Fruit fly (Drosophila melanogaster) whole organism, wandering third instar larva: ENCODE data around the gene CG7600.
A peak's percentile ranks its signal among the peaks of the same experiment; 100 is the strongest.

Experiments
- Abd-B ChIP-seq: fragments of >200 bp; optimal IDR thresholded peaks from 2 replicates; lab custom pipeline; 2017; ENCODE audit warnings: missing biosample characterization, missing genetic modification characterization
- CG32264 ChIP-seq: fragments of 200-800 bp; sonication (Bioruptor generic); optimal IDR thresholded peaks from 2 replicates; lab custom pipeline; 2016; ENCODE audit warnings: missing biosample characterization, missing genetic modification characterization
- CG9705 ChIP-seq: fragments of 200-800 bp; sonication (Bioruptor generic); optimal IDR thresholded peaks from 2 replicates; lab custom pipeline; 2018; ENCODE audit warnings: missing biosample characterization, mild to moderate bottlenecking, missing genetic modification characterization
- CrebA ChIP-seq: fragments of 200-800 bp; sonication (Bioruptor generic); optimal IDR thresholded peaks from 2 replicates; lab custom pipeline; 2016; ENCODE audit warnings: missing biosample characterization, mild to moderate bottlenecking, missing genetic modification characterization, borderline replicate concordance
- Dfd ChIP-seq: fragments of >200 bp; optimal IDR thresholded peaks from 2 replicates; lab custom pipeline; 2017; ENCODE audit warnings: missing biosample characterization, missing genetic modification characterization
- Dif ChIP-seq: fragments of 200-275, 200-300 bp; sonication (Bioruptor generic); optimal IDR thresholded peaks from 2 replicates; lab custom pipeline; 2018; ENCODE audit warnings: missing biosample characterization, missing genetic modification characterization; ENCODE audit not compliant: partially characterized antibody
- GATAd ChIP-seq: sonication (Bioruptor generic); optimal IDR thresholded peaks from 2 replicates; lab custom pipeline; 2016; ENCODE audit warnings: missing biosample characterization, missing genetic modification characterization
- HLH106 ChIP-seq: fragments of 200-800 bp; optimal IDR thresholded peaks from 3 replicates; lab custom pipeline; 2019; ENCODE audit warnings: missing biosample characterization, mild to moderate bottlenecking, missing genetic modification characterization, moderate library complexity
- Hnf4 ChIP-seq: fragments of 200-800 bp; sonication (Bioruptor generic); optimal IDR thresholded peaks from 2 replicates; lab custom pipeline; 2016; ENCODE audit warnings: missing biosample characterization, mild to moderate bottlenecking, missing genetic modification characterization
- Hr78 ChIP-seq: fragments of >200 bp; optimal IDR thresholded peaks from 2 replicates; lab custom pipeline; 2017; ENCODE audit warnings: missing biosample characterization, missing genetic modification characterization
- Hr83 ChIP-seq: fragments of 200-300 bp; sonication (Bioruptor generic); optimal IDR thresholded peaks from 2 replicates; lab custom pipeline; 2016; ENCODE audit warnings: missing biosample characterization, mild to moderate bottlenecking, missing genetic modification characterization, moderate library complexity; ENCODE audit not compliant: poor library complexity, severe bottlenecking
- Jra ChIP-seq: sonication (Bioruptor generic); optimal IDR thresholded peaks from 2 replicates; lab custom pipeline; 2016; ENCODE audit warnings: missing biosample characterization, missing genetic modification characterization
- Mio ChIP-seq: sonication (Bioruptor generic); optimal IDR thresholded peaks from 2 replicates; lab custom pipeline; 2016; ENCODE audit warnings: missing biosample characterization, missing genetic modification characterization
- Myc ChIP-seq: fragments of >200 bp; optimal IDR thresholded peaks from 2 replicates; lab custom pipeline; 2017
- N ChIP-seq: fragments of >200 bp; optimal IDR thresholded peaks from 2 replicates; lab custom pipeline; 2018; ENCODE audit warnings: missing biosample characterization, missing external identifiers, missing genetic modification characterization
- OdsH ChIP-seq: fragments of 200-800 bp; sonication (Bioruptor generic); optimal IDR thresholded peaks from 2 replicates; lab custom pipeline; 2016; ENCODE audit warnings: missing biosample characterization, mild to moderate bottlenecking, missing genetic modification characterization
- Rel ChIP-seq, 2 experiments: fragments of 200-800 bp; sonication (Bioruptor generic) in 1 of 2; optimal IDR thresholded peaks; 2 replicates in 1 of 2; 3 replicates in 1 of 2; lab custom pipeline; 2016 to 2019; ENCODE audit warnings: mild to moderate bottlenecking in 2 of 2, missing biosample characterization in 2 of 2, missing genetic modification characterization in 2 of 2, moderate library complexity in 1 of 2
- Sp1 ChIP-seq: fragments of 200-800 bp; sonication (Bioruptor generic); optimal IDR thresholded peaks from 3 replicates; lab custom pipeline; 2019; ENCODE audit warnings: missing biosample characterization, mild to moderate bottlenecking, missing genetic modification characterization, moderate library complexity
- Vsx2 ChIP-seq: fragments of 200-300, 225-300 bp; sonication (Bioruptor generic); optimal IDR thresholded peaks from 2 replicates; lab custom pipeline; 2018; ENCODE audit warnings: missing biosample characterization, missing genetic modification characterization; ENCODE audit not compliant: partially characterized antibody
- br ChIP-seq: fragments of 200-800 bp; sonication (Bioruptor generic); optimal IDR thresholded peaks from 2 replicates; lab custom pipeline; 2016; ENCODE audit warnings: missing biosample characterization, missing genetic modification characterization
- brk ChIP-seq: fragments of 200-800 bp; sonication (Bioruptor generic); optimal IDR thresholded peaks from 2 replicates; lab custom pipeline; 2016; ENCODE audit warnings: missing biosample characterization, mild to moderate bottlenecking, missing genetic modification characterization
- dl ChIP-seq, 2 experiments: fragments of 175-275, 200-275 bp in 1 of 2; fragments of 200-275 bp in 1 of 2; sonication (Bioruptor generic); optimal IDR thresholded peaks; lab custom pipeline; 2018; ENCODE audit warnings: mild to moderate bottlenecking in 2 of 2, missing biosample characterization in 2 of 2, missing genetic modification characterization in 2 of 2, moderate library complexity in 2 of 2; ENCODE audit not compliant: partially characterized antibody in 2 of 2, insufficient read depth in 1 of 2
- dmrt93B ChIP-seq: fragments of 200-800 bp; sonication (Bioruptor generic); optimal IDR thresholded peaks from 2 replicates; lab custom pipeline; 2018; ENCODE audit warnings: missing biosample characterization, mild to moderate bottlenecking, missing genetic modification characterization
- dsf ChIP-seq: sonication (Bioruptor generic); optimal IDR thresholded peaks from 2 replicates; lab custom pipeline; 2016; ENCODE audit warnings: missing biosample characterization, missing genetic modification characterization, borderline replicate concordance
- ey ChIP-seq: fragments of 200-800 bp; sonication (Bioruptor generic); optimal IDR thresholded peaks from 2 replicates; lab custom pipeline; 2016; ENCODE audit warnings: missing biosample characterization, missing genetic modification characterization
- foxo ChIP-seq, 2 experiments: fragments of 200-800 bp; sonication (Bioruptor generic); optimal IDR thresholded peaks; 2 replicates in 1 of 2; 3 replicates in 1 of 2; lab custom pipeline; 2016 to 2017; ENCODE audit warnings: missing biosample characterization in 2 of 2, missing genetic modification characterization in 2 of 2
- fru ChIP-seq: fragments of 200-800 bp; sonication (Bioruptor generic); optimal IDR thresholded peaks from 3 replicates; lab custom pipeline; 2016; ENCODE audit warnings: missing biosample characterization, mild to moderate bottlenecking, missing genetic modification characterization
- h ChIP-seq: fragments of 200-800 bp; sonication (Bioruptor generic); optimal IDR thresholded peaks from 3 replicates; lab custom pipeline; 2016; ENCODE audit warnings: missing biosample characterization, mild to moderate bottlenecking, missing genetic modification characterization
- jim ChIP-seq: fragments of 175-275, 200-325 bp; sonication (Bioruptor generic); optimal IDR thresholded peaks from 2 replicates; lab custom pipeline; 2016; ENCODE audit warnings: missing biosample characterization, mild to moderate bottlenecking, missing genetic modification characterization
- lola ChIP-seq: fragments of >200 bp; optimal IDR thresholded peaks from 2 replicates; lab custom pipeline; 2017; ENCODE audit warnings: missing biosample characterization, missing genetic modification characterization
- pan ChIP-seq: fragments of >200 bp; optimal IDR thresholded peaks from 2 replicates; lab custom pipeline; 2017
- psq ChIP-seq: fragments of 200-800 bp; sonication (Bioruptor generic); optimal IDR thresholded peaks from 3 replicates; lab custom pipeline; 2017; ENCODE audit warnings: missing biosample characterization, mild to moderate bottlenecking, missing genetic modification characterization, moderate library complexity
- rgr ChIP-seq: fragments of 200-800 bp; sonication (Bioruptor generic); optimal IDR thresholded peaks from 3 replicates; lab custom pipeline; 2016; ENCODE audit warnings: missing biosample characterization, mild to moderate bottlenecking, missing genetic modification characterization
- sage ChIP-seq: fragments of 200-800 bp; sonication (Bioruptor generic); optimal IDR thresholded peaks from 2 replicates; lab custom pipeline; 2016; ENCODE audit warnings: missing biosample characterization, mild to moderate bottlenecking, missing genetic modification characterization
- sv ChIP-seq: fragments of 200-800 bp; sonication (Bioruptor generic); optimal IDR thresholded peaks from 3 replicates; lab custom pipeline; 2016; ENCODE audit warnings: missing biosample characterization, missing genetic modification characterization
- usp ChIP-seq: fragments of >200 bp; optimal IDR thresholded peaks from 2 replicates; lab custom pipeline; 2017; ENCODE audit warnings: missing biosample characterization, missing genetic modification characterization
- woc ChIP-seq: sonication (Bioruptor generic); optimal IDR thresholded peaks from 2 replicates; lab custom pipeline; 2016; ENCODE audit warnings: missing biosample characterization, mild to moderate bottlenecking, missing genetic modification characterization

The CG7600 gene

DNA sequence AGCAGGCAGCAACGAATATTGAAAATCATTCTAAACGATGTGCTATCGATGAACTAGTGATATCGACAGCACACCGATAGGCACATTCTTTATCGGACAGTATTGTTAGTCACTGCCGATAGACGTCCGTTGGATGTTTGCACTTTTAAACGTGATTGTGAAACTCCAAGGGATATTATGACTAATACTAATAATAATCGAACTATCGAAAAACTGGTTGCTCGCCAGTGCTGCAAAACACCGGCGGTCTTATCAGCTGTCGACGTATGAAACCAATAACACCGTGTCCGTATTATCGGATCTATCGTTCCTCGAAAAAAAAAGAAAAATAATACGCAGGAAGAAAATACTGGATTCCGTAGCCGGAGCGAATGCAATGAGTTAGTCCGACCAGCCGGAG, at the start of gene CG7600, which contains the start of gene Ube3a:
CG7600 (plus strand) TSS at position 270 of the 400 bp plus-strand sequence.
Ube3a (minus strand) TSS at position 67 of the 400 bp plus-strand sequence.
- TF ChIP-seq CG32264 (peak; percentile 30), Hr83 (peak; percentile 59), OdsH (peak; percentile 53), sage (GFP tag; lab: Kevin White, UChicago) (no peak), Myc (lab: Kevin White, UChicago) (peak; percentile 30), h (GFP tag; lab: Kevin White, UChicago) (peak; percentile 75), woc (GFP tag; lab: Kevin White, UChicago) (no peak), brk (GFP tag; lab: Kevin White, UChicago) (no peak), Hnf4 (GFP tag; lab: Kevin White, UChicago) (peak; percentile 74), fru (GFP tag; lab: Kevin White, UChicago) (peak; percentile 41), jim (GFP tag; lab: Kevin White, UChicago) (no peak), Mio (GFP tag; lab: Kevin White, UChicago) (no peak), br (GFP tag; lab: Kevin White, UChicago) (peak; percentile 62), Dif (GFP tag; lab: Kevin White, UChicago) (peak; percentile 14), foxo (GFP tag; optimal IDR thresholded peaks at IDR 0.05; lab: Kevin White, UChicago) (peak; percentile 48 to 54), CG9705 (GFP tag; lab: Kevin White, UChicago) (peak; percentile 14), lola (GFP tag; lab: Kevin White, UChicago) (no peak), ey (GFP tag; lab: Kevin White, UChicago) (no peak), Abd-B (GFP tag; lab: Kevin White, UChicago) (no peak), Sp1 (GFP tag; lab: Kevin White, UChicago) (peak; percentile 57), HLH106 (peak; percentile 34), Rel (GFP tag; optimal IDR thresholded peaks at IDR 0.05; lab: Kevin White, UChicago) (no peak), Rel (tag; optimal IDR thresholded peaks at IDR 0.05; lab: Kevin White, UChicago) (peak; percentile 56), dl (GFP tag; optimal IDR thresholded peaks at IDR 0.05; lab: Kevin White, UChicago; ENCODE audit: insufficient read depth in 1 of 2, partially characterized antibody in 2 of 2) (no peak), Dfd (GFP tag; lab: Kevin White, UChicago) (no peak), Jra (peak; percentile 94), rgr (GFP tag; lab: Kevin White, UChicago) (peak; percentile 48), usp (GFP tag; lab: Kevin White, UChicago) (no peak), sv (peak; percentile 25), Hr78 (GFP tag; lab: Kevin White, UChicago) (no peak), CrebA (GFP tag; lab: Kevin White, UChicago) (no peak)
- TF ChIP-seq, all 38 proteins: peak for 17

dm6 chr3L:11164899-11165298, 45.7 kb upstream of the CG7600 start, which contains the start of gene Alg10:
Gene Alg10 (plus strand): TSS chr3L:11164971.
- TF ChIP-seq Vsx2 (GFP tag; lab: Kevin White, UChicago) (no peak), Dfd (GFP tag; lab: Kevin White, UChicago) (no peak), Myc (lab: Kevin White, UChicago) (no peak), N (GFP tag; lab: Kevin White, UChicago) (no peak), Hr83 (no peak), Hr78 (GFP tag; lab: Kevin White, UChicago) (no peak), br (GFP tag; lab: Kevin White, UChicago) (no peak), dsf (GFP tag; lab: Kevin White, UChicago) (no peak), pan (lab: Kevin White, UChicago) (no peak), ey (GFP tag; lab: Kevin White, UChicago) (no peak), woc (GFP tag; lab: Kevin White, UChicago) (no peak)
- TF ChIP-seq, all 38 proteins: peak for 0

DNA sequence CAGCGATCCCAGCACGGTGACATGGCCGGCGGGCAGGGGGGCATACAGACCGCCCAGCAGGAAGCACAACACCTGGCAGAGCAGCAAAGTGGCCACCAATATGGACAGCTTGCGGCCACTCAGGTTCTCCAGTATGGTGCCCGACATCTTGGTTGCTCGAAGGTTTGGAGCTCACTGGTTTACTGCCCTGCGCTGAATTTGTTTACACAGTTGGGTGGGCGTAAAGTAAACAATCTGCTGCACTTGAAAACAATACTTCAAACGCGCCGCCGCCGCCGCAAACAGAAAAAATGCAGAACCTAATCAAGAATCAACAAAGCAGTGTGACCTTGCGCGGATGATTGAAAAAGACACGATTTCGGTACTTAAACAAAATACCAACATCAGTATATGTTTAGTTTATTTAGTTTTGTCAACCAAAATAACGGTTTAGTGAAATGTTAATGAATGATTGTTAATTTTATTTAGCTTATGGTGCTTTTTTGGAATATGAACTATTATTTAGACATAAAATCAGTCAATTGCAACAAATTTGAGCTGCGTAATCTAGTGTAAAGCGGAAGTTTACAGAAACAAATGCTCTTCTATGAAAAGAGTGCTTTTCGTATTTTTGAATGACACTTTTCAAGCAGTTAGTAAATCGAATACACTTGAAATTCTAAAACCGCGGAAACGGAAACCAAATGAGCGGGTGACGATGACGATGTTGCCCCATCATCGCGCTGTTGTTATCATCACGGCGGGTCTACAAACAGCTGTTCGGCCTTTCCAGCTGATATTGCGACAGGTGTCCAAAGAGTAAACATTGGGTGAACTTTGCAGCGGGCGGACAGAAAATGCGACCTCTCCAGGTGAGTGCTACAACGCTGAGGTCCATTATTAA, 41.0 kb upstream of the CG7600 start, which contains the start of the genes wls and Adck5:
wls (minus strand) TSS at position 327 of the 883 bp plus-strand sequence.
Adck5 (plus strand) TSS at position 519 of the 883 bp plus-strand sequence.
- TF ChIP-seq fru (GFP tag; lab: Kevin White, UChicago) = peak; percentile 63
- TF ChIP-seq HLH106 = peak; percentile 45
- TF ChIP-seq h (GFP tag; lab: Kevin White, UChicago) = peak; percentile 72
- peak; percentile 74 for TF ChIP-seq dmrt93B (GFP tag; lab: Kevin White, UChicago)
- peak in 1 of 2 experiments; percentile 30 for TF ChIP-seq foxo (GFP tag; optimal IDR thresholded peaks at IDR 0.05; lab: Kevin White, UChicago)
- TF ChIP-seq rgr (GFP tag; lab: Kevin White, UChicago) = peak; percentile 82
- peak; percentile 15 for TF ChIP-seq ey (GFP tag; lab: Kevin White, UChicago)
- peak; percentile 64 for TF ChIP-seq OdsH
- TF ChIP-seq CG32264 = no peak
- no peak for TF ChIP-seq jim (GFP tag; lab: Kevin White, UChicago)
- TF ChIP-seq CG9705 (GFP tag; lab: Kevin White, UChicago) = peak; percentile 56
- peak; percentile 57 for TF ChIP-seq Sp1 (GFP tag; lab: Kevin White, UChicago)
- peak; percentile 9 for TF ChIP-seq psq (GFP tag; lab: Kevin White, UChicago)
- no peak for TF ChIP-seq sage (GFP tag; lab: Kevin White, UChicago)
- TF ChIP-seq GATAd (GFP tag; lab: Kevin White, UChicago) = no peak
- TF ChIP-seq br (GFP tag; lab: Kevin White, UChicago) = peak; percentile 80
- TF ChIP-seq Hr83 = peak; percentile 87
- TF ChIP-seq, all 38 proteins: peak for 13
